Fruit fly (Drosophila melanogaster): ENCODE data around the gene ovo.

ovo gene

dm6 chrX:5031297-5031696, 16.8 kb upstream of the ovo start (continued):
- TF ChIP-seq CG11762 (GFP tag; optimal IDR thresholded peaks at IDR 0.05; ENCODE audit: insufficient read depth): no peak
- TF ChIP-seq lz (GFP tag; optimal IDR thresholded peaks at IDR 0.05): peak; percentile 12
- TF ChIP-seq CG16779 (tag; optimal IDR thresholded peaks at IDR 0.05): no peak
- TF ChIP-seq Gug (GFP tag; IDR thresholded peaks at IDR 0.05): peak; percentile 23; the same call in 1 of the 2 replicates
- peak; percentile 16 for TF ChIP-seq pdm3 (GFP tag; optimal IDR thresholded peaks at IDR 0.05)
- no peak for TF ChIP-seq CG7368 (GFP tag; optimal IDR thresholded peaks at IDR 0.05)
- no peak for TF ChIP-seq Blimp-1 (GFP tag; optimal IDR thresholded peaks at IDR 0.05)
- no peak for TF ChIP-seq CG8319 (GFP tag; optimal IDR thresholded peaks at IDR 0.05)
- TF ChIP-seq Smox (GFP tag; optimal IDR thresholded peaks at IDR 0.05): peak; percentile 42
- no peak for TF ChIP-seq CG10669 (GFP tag; optimal IDR thresholded peaks at IDR 0.05)
- peak; percentile 59 for TF ChIP-seq CG32006 (GFP tag; optimal IDR thresholded peaks at IDR 0.05)
- TF ChIP-seq Sox14 (GFP tag; optimal IDR thresholded peaks at IDR 0.05): peak; percentile 13
- no peak for TF ChIP-seq spab (GFP tag; optimal IDR thresholded peaks at IDR 0.05)
- TF ChIP-seq achi (GFP tag; optimal IDR thresholded peaks at IDR 0.05): peak; percentile 39
- peak; percentile 11 for TF ChIP-seq dsx (GFP tag; optimal IDR thresholded peaks at IDR 0.05; ENCODE audit: poor library complexity, severe bottlenecking)
- TF ChIP-seq CG11902 (GFP tag; optimal IDR thresholded peaks at IDR 0.05): no peak
- peak; percentile 24 for TF ChIP-seq Sox102F (GFP tag; optimal IDR thresholded peaks at IDR 0.05)
- TF ChIP-seq fd85E (GFP tag; optimal IDR thresholded peaks at IDR 0.05): no peak

dm6 chrX:5038411-5038810, 9.7 kb upstream of the ovo start:
- no peak for TF ChIP-seq fd85E (GFP tag; optimal IDR thresholded peaks at IDR 0.05)
- peak; percentile 33 for TF ChIP-seq acj6 (GFP tag; optimal IDR thresholded peaks at IDR 0.05)
- peak; percentile 9 for TF ChIP-seq fd59A (GFP tag; optimal IDR thresholded peaks at IDR 0.05)
- TF ChIP-seq CG6854 (GFP tag; optimal IDR thresholded peaks at IDR 0.05): no peak
- peak; percentile 8 for TF ChIP-seq CG3032 (tag; optimal IDR thresholded peaks at IDR 0.05)
- no peak for TF ChIP-seq Sox102F (GFP tag; optimal IDR thresholded peaks at IDR 0.05)
- no peak for TF ChIP-seq lz (GFP tag; optimal IDR thresholded peaks at IDR 0.05)
- TF ChIP-seq CG6792 (GFP tag; optimal IDR thresholded peaks at IDR 0.05): peak; percentile 24
- TF ChIP-seq Sox14 (GFP tag; optimal IDR thresholded peaks at IDR 0.05): peak; percentile 26
- peak; percentile 3 for TF ChIP-seq CG6808 (GFP tag; optimal IDR thresholded peaks at IDR 0.05)
- TF ChIP-seq Smox (GFP tag; optimal IDR thresholded peaks at IDR 0.05): peak; percentile 21
- TF ChIP-seq pdm3 (GFP tag; optimal IDR thresholded peaks at IDR 0.05): peak; percentile 25
- no peak for TF ChIP-seq CG9139 (GFP tag; optimal IDR thresholded peaks at IDR 0.05)
- TF ChIP-seq OdsH (GFP tag; optimal IDR thresholded peaks at IDR 0.05): peak; percentile 33
- TF ChIP-seq CG6163 (GFP tag; IDR thresholded peaks at IDR 0.05): peak; percentile 64
- no peak for TF ChIP-seq fkh (GFP tag; optimal IDR thresholded peaks at IDR 0.05)
- no peak for TF ChIP-seq CG7368 (GFP tag; optimal IDR thresholded peaks at IDR 0.05)
- TF ChIP-seq CG8119 (GFP tag; IDR thresholded peaks at IDR 0.05): 0 out of 3 replicates have a peak, but pooled peaks have one; percentile 16
- TF ChIP-seq CG15336 (GFP tag; IDR thresholded peaks at IDR 0.05): 0 out of 2 replicates have a peak, but pooled peaks have one; percentile 18
- peak; percentile 56 for TF ChIP-seq CG10631 (GFP tag; optimal IDR thresholded peaks at IDR 0.05)
- TF ChIP-seq CG11294 (GFP tag; IDR thresholded peaks at IDR 0.05): no peak
- no peak for TF ChIP-seq salr (GFP tag; optimal IDR thresholded peaks at IDR 0.05)
- TF ChIP-seq Ets96B (tag; optimal IDR thresholded peaks at IDR 0.05): peak; percentile 32
- TF ChIP-seq Eip93F (GFP tag; optimal IDR thresholded peaks at IDR 0.05): no peak
- TF ChIP-seq dac (GFP tag; optimal IDR thresholded peaks at IDR 0.05): no peak
- no peak for TF ChIP-seq CG8632 (GFP tag; optimal IDR thresholded peaks at IDR 0.05)
- TF ChIP-seq Hr39 (GFP tag; optimal IDR thresholded peaks at IDR 0.05): peak; percentile 21
- peak; percentile 22 for TF ChIP-seq Eip75B (GFP tag; optimal IDR thresholded peaks at IDR 0.05)
- TF ChIP-seq esn (GFP tag; optimal IDR thresholded peaks at IDR 0.05): peak; percentile 37
- TF ChIP-seq CG31627 (GFP tag; optimal IDR thresholded peaks at IDR 0.05): peak; percentile 11
- no peak for TF ChIP-seq Ets21C (GFP tag; optimal IDR thresholded peaks at IDR 0.05)
- TF ChIP-seq CG16779 (tag; optimal IDR thresholded peaks at IDR 0.05): no peak
- TF ChIP-seq CG10669 (GFP tag; optimal IDR thresholded peaks at IDR 0.05): peak; percentile 37
- no peak for TF ChIP-seq Blimp-1 (GFP tag; optimal IDR thresholded peaks at IDR 0.05)
- TF ChIP-seq Sox15 (GFP tag; optimal IDR thresholded peaks at IDR 0.05): no peak
- peak; percentile 53 for TF ChIP-seq CG3919 (GFP tag; optimal IDR thresholded peaks at IDR 0.05)
- TF ChIP-seq svp (GFP tag): peak; percentile 69
- TF ChIP-seq Met (GFP tag; optimal IDR thresholded peaks at IDR 0.05): peak; percentile 40
- peak; percentile 55 for TF ChIP-seq Eip78C (GFP tag)
- no peak for TF ChIP-seq ss (GFP tag; optimal IDR thresholded peaks at IDR 0.05)
- TF ChIP-seq CG8319 (GFP tag; optimal IDR thresholded peaks at IDR 0.05): no peak
- TF ChIP-seq Hr38 (GFP tag; optimal IDR thresholded peaks at IDR 0.05): no peak

Data from whole organism, prepupa.